Worm (Caenorhabditis elegans): Measurements from ENCODE around the gene dhc-4.

DNA sequence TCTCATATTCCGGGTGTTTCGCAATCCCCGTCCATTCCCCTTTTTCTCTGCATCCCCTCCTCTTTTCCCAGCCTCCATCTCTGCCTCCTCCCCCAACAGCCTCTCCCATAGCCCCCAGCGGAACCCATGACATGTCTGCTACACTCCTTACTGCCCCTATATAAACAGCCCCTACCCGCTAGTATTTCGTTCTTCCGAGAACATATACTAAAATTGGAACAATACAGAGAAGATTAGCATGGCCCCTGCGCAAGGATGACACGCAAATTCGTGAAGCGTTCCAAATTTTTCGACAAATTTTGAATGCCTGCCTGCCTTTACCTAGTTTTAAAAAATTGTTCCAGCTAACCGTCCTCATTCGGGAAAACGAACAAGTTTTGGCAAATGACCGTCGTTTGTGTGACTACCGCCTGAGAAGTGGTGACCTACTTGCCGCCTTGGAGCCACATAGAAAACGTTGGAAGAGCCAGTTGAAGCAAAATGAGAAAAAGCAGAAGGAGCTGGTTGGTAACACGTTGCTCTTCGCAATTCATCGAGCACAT lies 19.8 kb downstream of the dhc-4 start:
- TF ChIP-seq R02D3.7 (tag; optimal IDR thresholded peaks at IDR 0.05) = peak; percentile 38
- TF ChIP-seq ceh-16 (tag; optimal IDR thresholded peaks at IDR 0.05) = peak; percentile 90
- TF ChIP-seq mdl-1 (tag; optimal IDR thresholded peaks at IDR 0.05) = peak; percentile 66 to 74
